Fruit fly (Drosophila melanogaster) Kc167 (cell line): ENCODE results near the gene msi.

Source experiments
- Myc ChIP-seq: fragments of >200 bp; optimal IDR thresholded peaks from 2 replicates; lab custom pipeline; 2017; ENCODE audit warnings: missing external identifiers
- psq ChIP-seq: fragments of >200 bp; optimal IDR thresholded peaks from 2 replicates; lab custom pipeline; 2017; ENCODE audit warnings: missing external identifiers

DNA sequence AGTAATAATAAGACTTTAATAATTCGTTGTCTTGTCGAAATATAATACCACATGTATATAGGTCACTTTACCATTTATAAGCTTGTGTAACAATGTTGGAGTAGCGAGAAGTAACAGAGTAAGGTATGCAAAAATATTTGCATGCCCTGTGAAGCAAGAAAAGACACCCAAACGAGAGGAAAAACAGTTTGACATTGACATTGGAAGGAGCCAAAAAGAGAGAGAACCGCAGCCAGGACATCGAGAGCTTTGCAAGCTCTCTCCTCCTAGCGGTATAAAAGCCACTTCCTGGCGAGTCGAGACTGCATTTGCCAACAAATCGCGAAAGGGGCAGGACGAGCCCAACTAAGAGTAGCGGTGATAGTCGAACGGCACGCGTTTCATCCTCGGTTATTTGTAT is 97.4 kb downstream of the msi start, which contains the start of gene CG5079:
- TF ChIP-seq Myc (no peak), psq (lab: Kevin White, UChicago) (no peak)
